Worm (Caenorhabditis elegans) whole organism, L4 larva: ENCODE data around the gene F23F1.4.

Experiments
- F44E2.7 ChIP-seq: fragments of 200-800 bp; sonication (Bioruptor generic); IDR thresholded peaks from 2 replicates; pipeline ENCODE4 v2.1.2; 2022; ENCODE audit warnings: missing genetic modification characterization, missing compliant biosample characterization
- F49E8.2 ChIP-seq: sonication (generic microtip); optimal IDR thresholded peaks from 2 replicates; lab custom pipeline; 2016; ENCODE audit warnings: missing compliant biosample characterization, mild to moderate bottlenecking, missing genetic modification characterization, borderline replicate concordance
- Y105C5A.15 ChIP-seq: fragments of 200-800 bp; sonication (Bioruptor generic); IDR thresholded peaks from 2 replicates; pipeline ENCODE4 v1.3.6; 2022; ENCODE audit warnings: missing genetic modification characterization, missing compliant biosample characterization
- Y48G9A.11 ChIP-seq: fragments of 200-800 bp; sonication (Bioruptor generic); IDR thresholded peaks from 2 replicates; pipeline ENCODE4 v1.3.6; 2022; ENCODE audit warnings: missing genetic modification reagents, missing genetic modification characterization, missing compliant biosample characterization
- Y5F2A.4 ChIP-seq: fragments of 200-800 bp; sonication (Bioruptor generic); optimal IDR thresholded peaks from 2 replicates; lab custom pipeline; 2018; ENCODE audit warnings: mild to moderate bottlenecking, missing genetic modification characterization, missing compliant biosample characterization
- ZK546.5 ChIP-seq, 2 experiments: sonication (generic microtip); optimal IDR thresholded peaks; 2 replicates each; lab custom pipeline; 2017; ENCODE audit warnings: missing biosample characterization in 2 of 2, missing genetic modification characterization in 2 of 2
- aha-1 ChIP-seq: fragments of 150-350 bp; peaks from one replicate; lab custom pipeline; 2014; ENCODE audit warnings: missing biosample characterization, missing genetic modification characterization
- aly-2 ChIP-seq: sonication (generic microtip); optimal IDR thresholded peaks from 2 replicates; lab custom pipeline; 2018; ENCODE audit warnings: missing biosample characterization, missing genetic modification characterization
- attf-4 ChIP-seq: sonication (generic microtip); optimal IDR thresholded peaks from 3 replicates; lab custom pipeline; 2017; ENCODE audit warnings: missing biosample characterization, missing genetic modification characterization
- ceh-20 ChIP-seq: fragments of 200-800 bp; sonication (Bioruptor generic); IDR thresholded peaks from 2 replicates; pipeline ENCODE4 v1.3.6; 2022; ENCODE audit warnings: missing genetic modification reagents, missing genetic modification characterization, missing compliant biosample characterization
- ceh-62 ChIP-seq: sonication (generic microtip); optimal IDR thresholded peaks from 2 replicates; lab custom pipeline; 2017; ENCODE audit warnings: missing biosample characterization, missing genetic modification characterization
- ceh-82 ChIP-seq: sonication (generic microtip); optimal IDR thresholded peaks from 2 replicates; lab custom pipeline; 2017; ENCODE audit warnings: missing biosample characterization, missing genetic modification characterization
- ces-1 ChIP-seq: fragments of 150-350 bp; sonication (generic microtip); optimal IDR thresholded peaks from 4 replicates; lab custom pipeline; 2014; ENCODE audit warnings: missing biosample characterization, missing genetic modification reagents, missing genetic modification characterization
- ctbp-1 ChIP-seq: fragments of 200-800 bp; sonication (Bioruptor generic); IDR thresholded peaks from 2 replicates; pipeline ENCODE4 v1.3.6; 2022; ENCODE audit warnings: missing genetic modification reagents, missing genetic modification characterization, missing compliant biosample characterization
- daf-12 ChIP-seq: fragments of 150-350 bp; optimal IDR thresholded peaks from 2 replicates; lab custom pipeline; 2014; ENCODE audit warnings: missing biosample characterization, missing genetic modification reagents, missing genetic modification characterization
- daf-16 ChIP-seq, 3 experiments: sonication (generic microtip); optimal IDR thresholded peaks; 2 replicates each; lab custom pipeline; 2016 to 2017; ENCODE audit warnings: missing genetic modification characterization in 3 of 3, missing genetic modification reagents in 3 of 3, mild to moderate bottlenecking in 2 of 3, missing compliant biosample characterization in 2 of 3, missing biosample characterization in 1 of 3, moderate library complexity in 1 of 3
- daf-8 ChIP-seq: fragments of 200-800 bp; sonication (Bioruptor generic); IDR thresholded peaks from 2 replicates; pipeline ENCODE4 v1.3.6; 2022; ENCODE audit warnings: missing genetic modification characterization, missing compliant biosample characterization
- dmd-6 ChIP-seq: fragments of 200-800 bp; sonication (Bioruptor generic); IDR thresholded peaks from 2 replicates; pipeline ENCODE4 v1.3.6; 2022; ENCODE audit warnings: missing genetic modification reagents, missing genetic modification characterization, missing compliant biosample characterization
- dmd-8 ChIP-seq: fragments of 200-800 bp; sonication (Bioruptor generic); IDR thresholded peaks from 2 replicates; pipeline ENCODE4 v1.3.6; 2022; ENCODE audit warnings: missing genetic modification characterization, missing compliant biosample characterization
- dpl-1 ChIP-seq: fragments of 150-350 bp; optimal IDR thresholded peaks from 2 replicates; lab custom pipeline; 2014; ENCODE audit warnings: missing biosample characterization, missing genetic modification reagents, missing genetic modification characterization
- duxl-1 ChIP-seq: sonication (generic microtip); optimal IDR thresholded peaks from 2 replicates; lab custom pipeline; 2016; ENCODE audit warnings: mild to moderate bottlenecking, missing genetic modification characterization, moderate library complexity, missing compliant biosample characterization; ENCODE audit not compliant: poor library complexity
- dve-1 ChIP-seq: sonication (generic microtip); optimal IDR thresholded peaks from 2 replicates; lab custom pipeline; 2017; ENCODE audit warnings: antibody characterized with exemption, mild to moderate bottlenecking, missing genetic modification characterization, missing compliant biosample characterization; ENCODE audit not compliant: insufficient read depth
- hif-1 ChIP-seq, 2 experiments: sonication (generic microtip); optimal IDR thresholded peaks; 2 replicates each; lab custom pipeline; 2016 to 2017; ENCODE audit warnings: missing compliant biosample characterization in 2 of 2, missing genetic modification characterization in 2 of 2, missing genetic modification reagents in 2 of 2, missing genotype in 2 of 2, mild to moderate bottlenecking in 1 of 2
- hlh-11 ChIP-seq: fragments of 200-800 bp; sonication (Bioruptor generic); optimal IDR thresholded peaks from 2 replicates; lab custom pipeline; 2018; ENCODE audit warnings: mild to moderate bottlenecking, missing genetic modification characterization, missing compliant biosample characterization
- lin-1 ChIP-seq: fragments of 200-800 bp; sonication (Bioruptor generic); IDR thresholded peaks from 2 replicates; pipeline ENCODE4 v1.3.6; 2022; ENCODE audit warnings: missing genetic modification reagents, missing genetic modification characterization, missing compliant biosample characterization
- lin-13 ChIP-seq: fragments of 150-350 bp; optimal IDR thresholded peaks from 2 replicates; lab custom pipeline; 2014; ENCODE audit warnings: missing biosample characterization, missing genetic modification reagents, missing genetic modification characterization
- lin-15B ChIP-seq: fragments of 150-350 bp; sonication (generic microtip); optimal IDR thresholded peaks from 3 replicates; lab custom pipeline; 2014; ENCODE audit warnings: missing biosample characterization, missing genetic modification characterization
- mdl-1 ChIP-seq, 2 experiments: fragments of 150-350 bp in 1 of 2; sonication (generic microtip) in 1 of 2; optimal IDR thresholded peaks; 2 replicates each; lab custom pipeline; 2014 to 2017; ENCODE audit warnings: missing biosample characterization in 2 of 2, missing genetic modification characterization in 2 of 2
- mes-2 ChIP-seq: sonication (generic microtip); optimal IDR thresholded peaks from 2 replicates; lab custom pipeline; 2016; ENCODE audit warnings: missing genotype, mild to moderate bottlenecking, missing genetic modification characterization, missing compliant biosample characterization; ENCODE audit not compliant: poor library complexity, severe bottlenecking
- mxl-2 ChIP-seq: fragments of 200-800 bp; sonication (Bioruptor generic); conservative IDR thresholded peaks from 2 replicates; pipeline ENCODE4 v1.3.6; 2022; ENCODE audit warnings: missing genetic modification reagents, missing genetic modification characterization, missing compliant biosample characterization
- mxl-3 ChIP-seq: fragments of 200-800 bp; sonication (Bioruptor generic); optimal IDR thresholded peaks from 2 replicates; lab custom pipeline; 2018; ENCODE audit warnings: mild to moderate bottlenecking, missing genetic modification characterization, missing compliant biosample characterization
- nhr-41 ChIP-seq: fragments of 200-800 bp; sonication (Bioruptor generic); IDR thresholded peaks from 2 replicates; pipeline ENCODE4 v1.3.6; 2022; ENCODE audit warnings: missing genetic modification reagents, missing genetic modification characterization, missing compliant biosample characterization
- php-3 ChIP-seq: fragments of 200-800 bp; sonication (Bioruptor generic); IDR thresholded peaks from 2 replicates; pipeline ENCODE4 v1.3.6; 2022; ENCODE audit warnings: missing genetic modification reagents, missing genetic modification characterization, missing compliant biosample characterization
- pqm-1 ChIP-seq: sonication (generic microtip); optimal IDR thresholded peaks from 2 replicates; lab custom pipeline; 2017; ENCODE audit warnings: missing biosample characterization, missing genetic modification characterization
- rbr-2 ChIP-seq: sonication (generic microtip); optimal IDR thresholded peaks from 2 replicates; lab custom pipeline; 2016; ENCODE audit warnings: missing genotype, missing genetic modification characterization, missing compliant biosample characterization
- saeg-2 ChIP-seq: fragments of 200-800 bp; sonication (Bioruptor generic); IDR thresholded peaks from 2 replicates; pipeline ENCODE4 v1.3.6; 2022; ENCODE audit warnings: missing genetic modification reagents, missing genetic modification characterization, missing compliant biosample characterization
- tag-97 ChIP-seq: fragments of 200-800 bp; sonication (Bioruptor generic); IDR thresholded peaks from 2 replicates; pipeline ENCODE4 v1.3.6; 2022; ENCODE audit warnings: missing genetic modification characterization, missing compliant biosample characterization
- unc-130 ChIP-seq: sonication (generic microtip); optimal IDR thresholded peaks from 2 replicates; lab custom pipeline; 2016; ENCODE audit warnings: missing genetic modification reagents, missing genetic modification characterization, missing compliant biosample characterization
- unc-39 ChIP-seq: sonication (generic microtip); optimal IDR thresholded peaks from 2 replicates; lab custom pipeline; 2017; ENCODE audit warnings: missing biosample characterization, missing genetic modification characterization
- vab-7 ChIP-seq: fragments of 200-800 bp; sonication (Bioruptor generic); IDR thresholded peaks from 2 replicates; pipeline ENCODE4 v1.3.6; 2022; ENCODE audit warnings: missing genetic modification reagents, missing genetic modification characterization, missing compliant biosample characterization
- zag-1 ChIP-seq: fragments of 150-350 bp; optimal IDR thresholded peaks from 2 replicates; lab custom pipeline; 2014; ENCODE audit warnings: missing biosample characterization, missing genetic modification characterization
- zip-2 ChIP-seq: fragments of 150-350 bp; optimal IDR thresholded peaks from 2 replicates; lab custom pipeline; 2014; ENCODE audit warnings: missing biosample characterization, missing genetic modification characterization

The F23F1.4 gene

DNA sequence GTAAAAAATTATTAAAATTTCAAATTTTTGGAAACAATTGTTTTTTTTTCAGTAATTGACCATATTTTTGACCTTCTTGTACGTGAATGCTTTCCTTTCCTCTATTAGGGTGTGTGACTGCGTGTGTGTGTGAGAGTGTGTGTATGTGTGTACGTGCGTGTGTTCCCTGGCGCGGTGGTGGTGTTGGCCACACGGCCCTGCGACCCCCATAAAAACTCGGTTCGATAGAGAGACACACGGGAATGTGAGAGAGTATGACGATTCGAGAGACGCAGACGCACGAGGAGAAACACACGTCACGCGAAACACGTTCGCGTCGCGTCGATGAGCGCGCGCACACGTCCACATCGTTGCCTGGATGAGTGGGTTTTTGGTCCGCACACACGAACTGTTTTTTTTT is 9.4 kb downstream of the F23F1.4 start (continued):
- peak; percentile 92 for TF ChIP-seq hlh-11 (tag; lab: Kevin White, UChicago)
- TF ChIP-seq ceh-20 (GFP tag; lab: Robert Waterston, UW) = peak; percentile 82; the same call in 1 of the 2 replicates
- peak; percentile 77 for TF ChIP-seq dmd-6
- no peak for TF ChIP-seq Y5F2A.4 (GFP tag; lab: Kevin White, UChicago)
- no peak for TF ChIP-seq zip-2 (tag; lab: Kevin White, UChicago)
- TF ChIP-seq daf-8 (GFP tag; lab: Robert Waterston, UW) = no peak
- no peak for TF ChIP-seq daf-12 (tag; lab: Kevin White, UChicago)
- peak; percentile 80 for TF ChIP-seq dve-1 (tag; lab: Kevin White, UChicago)
- TF ChIP-seq F44E2.7 (GFP tag; lab: Robert Waterston, UW) = no peak
- TF ChIP-seq mxl-3 = peak; percentile 99
- peak; percentile 91 for TF ChIP-seq nhr-41 (GFP tag; lab: Robert Waterston, UW)
- no peak for TF ChIP-seq tag-97
- TF ChIP-seq lin-15B (tag; lab: Kevin White, UChicago) = no peak
- peak; percentile 43 to 97 for TF ChIP-seq hif-1 (tag; optimal IDR thresholded peaks at IDR 0.05; lab: Kevin White, UChicago)
- TF ChIP-seq aha-1 (tag; lab: Kevin White, UChicago) = peak; percentile 98
- peak in 1 of 2 experiments; percentile 30 for TF ChIP-seq daf-16 (GFP tag; optimal IDR thresholded peaks at IDR 0.05; lab: Kevin White, UChicago)
- peak; percentile 60 for TF ChIP-seq daf-16 (tag; optimal IDR thresholded peaks at IDR 0.05; lab: Kevin White, UChicago)
- TF ChIP-seq mes-2 = peak; percentile 80
- 0 out of 2 replicates have a peak, but pooled peaks have one; percentile 18 for TF ChIP-seq dmd-8 (GFP tag; lab: Robert Waterston, UW)
- peak; percentile 86 for TF ChIP-seq rbr-2 (tag; lab: Kevin White, UChicago)
- no peak for TF ChIP-seq attf-4
- no peak for TF ChIP-seq Y105C5A.15
- TF ChIP-seq Y48G9A.11 (GFP tag; lab: Robert Waterston, UW) = no peak
- no peak for TF ChIP-seq unc-39 (tag; lab: Kevin White, UChicago)
- TF ChIP-seq lin-1 (GFP tag; lab: Robert Waterston, UW) = no peak
- TF ChIP-seq mdl-1 (tag; optimal IDR thresholded peaks at IDR 0.05; lab: Kevin White, UChicago) = peak; percentile 77 to 97
- peak; percentile 61 for TF ChIP-seq dpl-1 (GFP tag; lab: Kevin White, UChicago)
- 0 out of 2 replicates have a peak, but pooled peaks have one; percentile 53 for TF ChIP-seq saeg-2 (GFP tag; lab: Robert Waterston, UW)
- TF ChIP-seq pqm-1 = no peak
- peak; percentile 21 for TF ChIP-seq duxl-1 (tag; lab: Kevin White, UChicago)
- peak; percentile 72 for TF ChIP-seq php-3
- peak; percentile 69 for TF ChIP-seq ctbp-1 (GFP tag; lab: Robert Waterston, UW)
- TF ChIP-seq ces-1 (GFP tag; lab: Kevin White, UChicago) = no peak
- no peak for TF ChIP-seq mxl-2

DNA sequence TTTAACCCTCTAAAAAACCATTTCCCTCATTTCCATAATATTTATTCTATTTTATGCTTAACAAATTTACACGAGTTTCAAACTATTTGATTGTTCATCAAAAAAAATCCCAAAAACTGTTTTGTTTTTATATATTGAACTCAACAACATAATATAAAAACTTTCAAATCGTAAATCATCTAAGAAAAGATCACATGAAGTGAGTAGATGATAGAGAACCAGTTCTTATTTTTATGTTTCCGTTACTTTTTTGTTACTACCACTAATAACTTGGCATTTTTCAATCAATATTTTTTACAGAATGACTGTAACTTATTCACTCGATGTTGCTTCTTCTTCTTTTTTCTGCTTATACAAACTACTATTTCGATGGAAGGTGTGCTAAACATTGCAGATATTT is 15.5 kb downstream of the F23F1.4 start, which contains the start of gene best-3:
TSS of gene best-3 (plus strand) at position 301 of the 400 bp plus-strand sequence.
- TF ChIP-seq unc-130 (GFP tag; lab: Kevin White, UChicago) = no peak

DNA sequence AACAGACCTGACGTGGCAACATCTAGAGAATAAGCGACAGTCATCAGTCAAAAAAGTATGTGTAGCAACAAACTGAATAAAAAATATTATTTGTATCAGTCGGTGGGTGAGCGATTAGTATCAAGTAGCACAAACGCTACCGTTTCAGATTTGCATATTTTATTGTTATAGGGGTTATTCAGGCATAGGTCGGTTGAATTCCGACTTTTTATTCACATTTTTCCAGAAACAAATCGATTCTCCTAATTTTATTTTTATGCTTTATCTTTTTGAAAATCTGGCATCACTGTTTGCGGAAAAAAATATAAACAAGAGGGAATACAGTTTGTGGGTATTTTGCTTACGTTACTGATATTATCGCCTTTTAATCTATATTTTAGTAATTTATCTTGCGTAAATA is 16.4 kb downstream of the F23F1.4 start, which contains the start of gene best-4:
TSS of gene best-4 (minus strand) at position 101 of the 400 bp plus-strand sequence.
- TF ChIP-seq lin-13 (GFP tag; lab: Kevin White, UChicago) = no peak
- no peak for TF ChIP-seq aly-2 (tag; lab: Kevin White, UChicago)
- TF ChIP-seq ceh-62 (tag; lab: Kevin White, UChicago) = no peak
- TF ChIP-seq vab-7 = no peak
- no peak for TF ChIP-seq zag-1 (tag; lab: Kevin White, UChicago)
- TF ChIP-seq ceh-82 (tag; lab: Kevin White, UChicago) = no peak
- TF ChIP-seq ZK546.5 (tag; optimal IDR thresholded peaks at IDR 0.05; lab: Kevin White, UChicago) = no peak
- TF ChIP-seq F49E8.2 = no peak
